Fruit fly (Drosophila melanogaster): Measurements from ENCODE around the gene CG32269.

DNA sequence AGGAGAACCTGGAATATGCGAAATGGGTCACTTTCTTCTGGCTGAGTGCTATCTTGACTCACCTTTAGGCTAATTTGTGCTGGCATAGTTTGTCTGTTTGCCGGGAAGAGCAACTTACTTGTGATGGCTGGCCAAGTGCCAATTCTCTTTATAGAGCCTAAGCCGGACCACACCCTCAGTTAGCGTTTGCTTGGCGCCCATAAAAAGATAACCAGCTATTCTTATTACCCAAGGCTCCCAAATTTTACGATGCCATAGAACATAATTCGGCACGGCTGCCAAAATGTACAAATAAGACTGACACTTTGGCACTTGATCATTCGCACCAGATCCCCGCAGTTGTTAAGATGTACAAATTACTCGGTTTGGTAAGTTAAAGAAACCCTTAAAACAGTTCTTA lies 19.1 kb downstream of the CG32269 start, which contains the start of the genes CG42525 and CG14958:
- no peak for TF ChIP-seq dsf (GFP tag; optimal IDR thresholded peaks at IDR 0.05; ENCODE audit: borderline replicate concordance)
- no peak for TF ChIP-seq Jra (GFP tag; optimal IDR thresholded peaks at IDR 0.05)
- no peak for TF ChIP-seq Mio (GFP tag; optimal IDR thresholded peaks at IDR 0.05)
- TF ChIP-seq OdsH (GFP tag; optimal IDR thresholded peaks at IDR 0.05) = no peak
- TF ChIP-seq pan (optimal IDR thresholded peaks at IDR 0.05) = no peak
- TF ChIP-seq usp (GFP tag; optimal IDR thresholded peaks at IDR 0.05) = no peak
- TF ChIP-seq h (GFP tag; optimal IDR thresholded peaks at IDR 0.05) = no peak
- TF ChIP-seq Abd-B (GFP tag; optimal IDR thresholded peaks at IDR 0.05) = no peak
- TF ChIP-seq Dfd (GFP tag; optimal IDR thresholded peaks at IDR 0.05) = no peak
- TF ChIP-seq Hr78 (GFP tag; optimal IDR thresholded peaks at IDR 0.05) = no peak
